Worm (Caenorhabditis elegans) whole organism, L3 larva: ENCODE measurements around the gene K08F8.7.

Experiments used
- aly-2 ChIP-seq: fragments of 150-350 bp; optimal IDR thresholded peaks from 2 replicates; lab custom pipeline; 2014; ENCODE audit warnings: missing biosample characterization, missing genetic modification characterization
- egl-27 ChIP-seq: sonication (generic microtip); optimal IDR thresholded peaks from 4 replicates; lab custom pipeline; 2017; ENCODE audit warnings: missing biosample characterization, missing genetic modification reagents, missing genetic modification characterization
- elt-2 ChIP-seq: sonication (generic microtip); optimal IDR thresholded peaks from 2 replicates; lab custom pipeline; 2016; ENCODE audit warnings: missing genetic modification reagents, mild to moderate bottlenecking, missing genetic modification characterization, missing compliant biosample characterization
- elt-3 ChIP-seq, 3 experiments: fragments of 150-350 bp in 1 of 3; sonication (generic microtip) in 2 of 3; optimal IDR thresholded peaks; 2 replicates in 2 of 3; 4 replicates in 1 of 3; lab custom pipeline; 2014 to 2017; ENCODE audit warnings: missing biosample characterization in 3 of 3, missing genetic modification characterization in 3 of 3
- nfya-1 ChIP-seq: sonication (generic microtip); optimal IDR thresholded peaks from 2 replicates; lab custom pipeline; 2017; ENCODE audit warnings: missing genetic modification characterization, mild to moderate bottlenecking, missing compliant biosample characterization, antibody characterized with exemption, moderate library complexity; ENCODE audit not compliant: insufficient read depth
- nhr-12 ChIP-seq: fragments of 150-350 bp; optimal IDR thresholded peaks from 2 replicates; lab custom pipeline; 2014; ENCODE audit warnings: missing biosample characterization, missing genetic modification characterization
- pha-4 ChIP-seq: fragments of 150-350 bp; optimal IDR thresholded peaks from 2 replicates; lab custom pipeline; 2014; ENCODE audit warnings: missing biosample characterization, missing genetic modification reagents, missing genetic modification characterization

ce11 chrII:8730281-8730680 is 24.9 kb downstream of the K08F8.7 start:
- TF ChIP-seq nhr-12, result no peak
- TF ChIP-seq nfya-1 (tag; lab: Kevin White, UChicago), result no peak
- no peak for TF ChIP-seq pha-4 (tag; lab: Kevin White, UChicago)
- no peak for TF ChIP-seq egl-27 (tag; lab: Kevin White, UChicago)
- TF ChIP-seq aly-2 (tag; lab: Kevin White, UChicago), result no peak
- TF ChIP-seq elt-3 (tag; optimal IDR thresholded peaks at IDR 0.05; lab: Kevin White, UChicago), result peak in 1 of 3 experiments; percentile 75
- TF ChIP-seq elt-2 (tag; lab: Kevin White, UChicago), result no peak
